Worm (Caenorhabditis elegans) whole organism, early embryonic: ENCODE data around the gene gcy-5.

Experiments used
- B0310.2 ChIP-seq: sonication (generic microtip); optimal IDR thresholded peaks from 2 replicates; lab custom pipeline; 2016; ENCODE audit warnings: mild to moderate bottlenecking, missing genetic modification characterization, missing compliant biosample characterization
- ama-1 ChIP-seq: fragments of 150-350 bp; optimal IDR thresholded peaks from 2 replicates; lab custom pipeline; 2014
- ets-7 ChIP-seq: sonication (generic microtip); optimal IDR thresholded peaks from 2 replicates; lab custom pipeline; 2016; ENCODE audit warnings: missing genotype, missing genetic modification characterization, missing compliant biosample characterization
- flt-1 ChIP-seq: fragments of 200-800 bp; sonication (Bioruptor generic); IDR thresholded peaks from 2 replicates; pipeline ENCODE4 v1.3.6; 2022; ENCODE audit warnings: missing genetic modification characterization, missing compliant biosample characterization
- hmbx-1 ChIP-seq: sonication (generic microtip); optimal IDR thresholded peaks from 2 replicates; lab custom pipeline; 2016; ENCODE audit warnings: mild to moderate bottlenecking, missing genetic modification characterization, missing compliant biosample characterization
- hnd-1 ChIP-seq: sonication (generic microtip); optimal IDR thresholded peaks from 2 replicates; lab custom pipeline; 2016; ENCODE audit warnings: missing genetic modification characterization, missing compliant biosample characterization
- scrt-1 ChIP-seq: fragments of 200-800 bp; sonication (Bioruptor generic); IDR thresholded peaks from 2 replicates; pipeline ENCODE4 v1.3.6; 2022; ENCODE audit warnings: missing genetic modification characterization, missing compliant biosample characterization
- tbx-11 ChIP-seq: fragments of 200-800 bp; sonication (Bioruptor generic); IDR thresholded peaks from 2 replicates; pipeline ENCODE4 v1.3.6; 2022; ENCODE audit warnings: missing genetic modification characterization, missing compliant biosample characterization

ce11 chrII:10300082-10300749 is 15.8 kb downstream of the gcy-5 start, which contains the start of gene nep-26:
- TF ChIP-seq tbx-11 (no peak), ets-7 (tag; lab: Kevin White, UChicago) (no peak), ama-1 (lab: Kevin White, UChicago) (no peak), flt-1 (no peak), hmbx-1 (tag; lab: Kevin White, UChicago) (no peak), scrt-1 (GFP tag; lab: Robert Waterston, UW) (no peak), B0310.2 (tag; lab: Kevin White, UChicago) (no peak), hnd-1 (tag; lab: Kevin White, UChicago) (no peak)
